Worm (Caenorhabditis elegans) whole organism, L2 larva: ENCODE measurements around the gene ger-1.

Experiments
- C34F6.9 ChIP-seq: fragments of 150-350 bp; optimal IDR thresholded peaks from 2 replicates; lab custom pipeline; 2014; ENCODE audit warnings: missing biosample characterization, missing genetic modification characterization
- F13H6.1 ChIP-seq: sonication (generic microtip); optimal IDR thresholded peaks from 2 replicates; lab custom pipeline; 2016; ENCODE audit warnings: missing genetic modification characterization, missing compliant biosample characterization
- Y55F3AM.14 ChIP-seq: fragments of 200-800 bp; sonication (Bioruptor generic); optimal IDR thresholded peaks from 2 replicates; lab custom pipeline; 2018; ENCODE audit warnings: mild to moderate bottlenecking, missing genetic modification characterization, missing compliant biosample characterization
- ama-1 ChIP-seq: fragments of 150-350 bp; optimal IDR thresholded peaks from 2 replicates; lab custom pipeline; 2018; ENCODE audit warnings: inconsistent platforms
- blmp-1 ChIP-seq: sonication (generic microtip); optimal IDR thresholded peaks from 2 replicates; lab custom pipeline; 2017; ENCODE audit warnings: missing genetic modification characterization, mild to moderate bottlenecking, missing compliant biosample characterization, antibody characterized with exemption, moderate library complexity; ENCODE audit not compliant: insufficient read depth
- ceh-16 ChIP-seq: fragments of 150-350 bp; optimal IDR thresholded peaks from 2 replicates; lab custom pipeline; 2014; ENCODE audit warnings: missing biosample characterization, missing genetic modification characterization
- crh-2 ChIP-seq: sonication (generic microtip); optimal IDR thresholded peaks from 2 replicates; lab custom pipeline; 2017; ENCODE audit warnings: missing biosample characterization, missing genetic modification characterization
- dmd-4 ChIP-seq: sonication (generic microtip); optimal IDR thresholded peaks from 2 replicates; lab custom pipeline; 2017; ENCODE audit warnings: missing biosample characterization, missing genetic modification characterization
- egl-27 ChIP-seq: sonication (generic microtip); optimal IDR thresholded peaks from 3 replicates; lab custom pipeline; 2017; ENCODE audit warnings: missing biosample characterization, missing genetic modification reagents, missing genetic modification characterization
- elt-3 ChIP-seq: sonication (generic microtip); optimal IDR thresholded peaks from 2 replicates; lab custom pipeline; 2017; ENCODE audit warnings: missing biosample characterization, missing genetic modification characterization
- fos-1 ChIP-seq: fragments of 150-350 bp; optimal IDR thresholded peaks from 2 replicates; lab custom pipeline; 2014; ENCODE audit warnings: missing biosample characterization, missing genetic modification characterization
- gmeb-1 ChIP-seq: fragments of 150-350 bp; optimal IDR thresholded peaks from 2 replicates; lab custom pipeline; 2014; ENCODE audit warnings: missing biosample characterization, missing genetic modification characterization
- lin-13 ChIP-seq: fragments of 150-350 bp; optimal IDR thresholded peaks from 2 replicates; lab custom pipeline; 2014; ENCODE audit warnings: missing biosample characterization, missing genetic modification reagents, missing genetic modification characterization
- mab-5 ChIP-seq: fragments of 150-350 bp; optimal IDR thresholded peaks from 2 replicates; lab custom pipeline; 2014; ENCODE audit warnings: missing biosample characterization, missing genetic modification characterization
- mdl-1 ChIP-seq, 2 experiments: fragments of 150-350 bp in 1 of 2; sonication (generic microtip) in 1 of 2; optimal IDR thresholded peaks; 2 replicates each; lab custom pipeline; 2017; ENCODE audit warnings: missing biosample characterization in 2 of 2, missing genetic modification characterization in 2 of 2
- nhr-10 ChIP-seq: sonication (generic microtip); optimal IDR thresholded peaks from 2 replicates; lab custom pipeline; 2017; ENCODE audit warnings: missing biosample characterization, missing genetic modification characterization
- nhr-12 ChIP-seq: fragments of 150-350 bp; optimal IDR thresholded peaks from 2 replicates; lab custom pipeline; 2014; ENCODE audit warnings: missing biosample characterization, missing genetic modification characterization
- nhr-21 ChIP-seq: fragments of 150-350 bp; optimal IDR thresholded peaks from 2 replicates; lab custom pipeline; 2014; ENCODE audit warnings: missing biosample characterization, missing genetic modification characterization
- nhr-23 ChIP-seq: fragments of 150-350 bp; optimal IDR thresholded peaks from 2 replicates; lab custom pipeline; 2014; ENCODE audit warnings: missing biosample characterization, missing genetic modification reagents, missing genetic modification characterization
- nhr-237 ChIP-seq: fragments of 150-350 bp; optimal IDR thresholded peaks from 2 replicates; lab custom pipeline; 2014; ENCODE audit warnings: missing biosample characterization, missing genetic modification characterization
- nhr-25 ChIP-seq: fragments of 150-350 bp; sonication (generic microtip); optimal IDR thresholded peaks from 3 replicates; lab custom pipeline; 2014; ENCODE audit warnings: missing biosample characterization, missing genetic modification characterization
- nhr-77 ChIP-seq: fragments of 150-350 bp; optimal IDR thresholded peaks from 2 replicates; lab custom pipeline; 2014; ENCODE audit warnings: missing biosample characterization, missing genetic modification characterization
- sem-4 ChIP-seq: fragments of 150-350 bp; optimal IDR thresholded peaks from 2 replicates; lab custom pipeline; 2014; ENCODE audit warnings: missing biosample characterization, missing genetic modification reagents, missing genetic modification characterization
- skn-1 ChIP-seq: sonication (generic microtip); optimal IDR thresholded peaks from 2 replicates; lab custom pipeline; 2017; ENCODE audit warnings: missing biosample characterization, missing genetic modification characterization
- sma-3 ChIP-seq: sonication (generic microtip); optimal IDR thresholded peaks from 2 replicates; lab custom pipeline; 2016; ENCODE audit warnings: missing genetic modification reagents, missing genetic modification characterization, missing compliant biosample characterization
- sma-9 ChIP-seq, 2 experiments: fragments of 150-350 bp in 1 of 2; sonication (generic microtip) in 1 of 2; optimal IDR thresholded peaks; 2 replicates each; lab custom pipeline; 2014 to 2016; ENCODE audit warnings: missing genetic modification characterization in 2 of 2, mild to moderate bottlenecking in 1 of 2, missing biosample characterization in 1 of 2, missing compliant biosample characterization in 1 of 2, missing genetic modification reagents in 1 of 2, moderate library complexity in 1 of 2
- snpc-4 ChIP-seq: fragments of 150-350 bp; optimal IDR thresholded peaks from 2 replicates; lab custom pipeline; 2014; ENCODE audit warnings: missing biosample characterization, missing genetic modification characterization
- unc-39 ChIP-seq: fragments of 150-350 bp; optimal IDR thresholded peaks from 2 replicates; lab custom pipeline; 2014; ENCODE audit warnings: missing biosample characterization, missing genetic modification characterization
- unc-55 ChIP-seq: fragments of 150-350 bp; sonication (generic microtip); optimal IDR thresholded peaks from 3 replicates; lab custom pipeline; 2014; ENCODE audit warnings: missing biosample characterization, missing genetic modification reagents, missing genetic modification characterization
- unc-62 ChIP-seq: fragments of 150-350 bp; optimal IDR thresholded peaks from 2 replicates; lab custom pipeline; 2014; ENCODE audit warnings: missing biosample characterization, missing genetic modification reagents, missing genetic modification characterization
- ztf-1 ChIP-seq: fragments of 200-800 bp; sonication (Bioruptor generic); conservative IDR thresholded peaks from 2 replicates; pipeline ENCODE4 v1.3.6; 2022; ENCODE audit warnings: missing genetic modification characterization, missing compliant biosample characterization
- ztf-11 ChIP-seq: sonication (generic microtip); optimal IDR thresholded peaks from 2 replicates; lab custom pipeline; 2017; ENCODE audit warnings: missing biosample characterization, missing genetic modification characterization
- ztf-4 ChIP-seq: fragments of 150-350 bp; optimal IDR thresholded peaks from 2 replicates; lab custom pipeline; 2014; ENCODE audit warnings: missing biosample characterization, missing genetic modification characterization

The ger-1 gene

ce11 chrIII:7087691-7088323 lies 20.5 kb upstream of the ger-1 start, which contains the start of gene fubl-2 (continued):
- TF ChIP-seq mdl-1 (tag; optimal IDR thresholded peaks at IDR 0.05; lab: Kevin White, UChicago) (no peak), mab-5 (tag; lab: Kevin White, UChicago) (no peak), blmp-1 (tag; lab: Kevin White, UChicago) (no peak), sem-4 (no peak), unc-39 (no peak), egl-27 (tag; lab: Kevin White, UChicago) (peak; percentile 66), crh-2 (tag; lab: Kevin White, UChicago) (peak; percentile 59), sma-9 (GFP tag; optimal IDR thresholded peaks at IDR 0.05; lab: Kevin White, UChicago) (peak; percentile 66), sma-9 (tag; optimal IDR thresholded peaks at IDR 0.05; lab: Kevin White, UChicago) (no peak), ztf-11 (tag; lab: Kevin White, UChicago) (no peak), fos-1 (tag; lab: Kevin White, UChicago) (peak; percentile 50), nhr-23 (tag; lab: Kevin White, UChicago) (no peak), C34F6.9 (tag; lab: Kevin White, UChicago) (peak; percentile 66), nhr-237 (tag; lab: Kevin White, UChicago) (no peak), ama-1 (lab: Kevin White, UChicago) (no peak), ztf-4 (tag; lab: Kevin White, UChicago) (no peak), ztf-1 (no peak), elt-3 (tag; lab: Kevin White, UChicago) (no peak), snpc-4 (tag; lab: Kevin White, UChicago) (no peak), nhr-10 (tag; lab: Kevin White, UChicago) (no peak), skn-1 (tag; lab: Kevin White, UChicago) (no peak), nhr-21 (tag; lab: Kevin White, UChicago) (peak; percentile 8)

ce11 chrIII:7087180-7087579 lies 19.9 kb upstream of the ger-1 start:
- TF ChIP-seq dmd-4 (tag; lab: Kevin White, UChicago) (no peak), sma-9 (GFP tag; optimal IDR thresholded peaks at IDR 0.05; lab: Kevin White, UChicago) (no peak), sma-9 (tag; optimal IDR thresholded peaks at IDR 0.05; lab: Kevin White, UChicago) (no peak), gmeb-1 (peak; percentile 4)

- no peak for TF ChIP-seq F13H6.1
- TF ChIP-seq egl-27 (tag; lab: Kevin White, UChicago): no peak
- no peak for TF ChIP-seq Y55F3AM.14 (GFP tag; lab: Kevin White, UChicago)
- TF ChIP-seq sma-3: no peak
- TF ChIP-seq ceh-16 (tag; lab: Kevin White, UChicago): no peak
- no peak for TF ChIP-seq snpc-4 (tag; lab: Kevin White, UChicago)
- TF ChIP-seq dmd-4 (tag; lab: Kevin White, UChicago): no peak
- TF ChIP-seq, all 48 proteins: peak for 0
Measured at ce11 chrIII:7084908-7085307, 17.6 kb upstream of the ger-1 start, which contains the start of gene tofu-7. TSS of gene tofu-7 (minus strand) at chrIII:7085018.

- TF ChIP-seq nhr-25 (tag; lab: Kevin White, UChicago) (no peak), nhr-77 (no peak), nhr-12 (no peak), sma-3 (no peak)
Measured at ce11 chrIII:7083106-7083505, 15.8 kb upstream of the ger-1 start.

ce11 chrIII:7081488-7081887 lies 14.2 kb upstream of the ger-1 start:
- TF ChIP-seq unc-55 (GFP tag; lab: Kevin White, UChicago) (no peak), blmp-1 (tag; lab: Kevin White, UChicago) (no peak), nhr-77 (no peak), C34F6.9 (tag; lab: Kevin White, UChicago) (no peak), lin-13 (no peak), unc-62 (no peak), fos-1 (tag; lab: Kevin White, UChicago) (peak; percentile 76), sma-3 (no peak)
